Worm (Caenorhabditis elegans): ENCODE data around the gene W01B6.3.

DNA sequence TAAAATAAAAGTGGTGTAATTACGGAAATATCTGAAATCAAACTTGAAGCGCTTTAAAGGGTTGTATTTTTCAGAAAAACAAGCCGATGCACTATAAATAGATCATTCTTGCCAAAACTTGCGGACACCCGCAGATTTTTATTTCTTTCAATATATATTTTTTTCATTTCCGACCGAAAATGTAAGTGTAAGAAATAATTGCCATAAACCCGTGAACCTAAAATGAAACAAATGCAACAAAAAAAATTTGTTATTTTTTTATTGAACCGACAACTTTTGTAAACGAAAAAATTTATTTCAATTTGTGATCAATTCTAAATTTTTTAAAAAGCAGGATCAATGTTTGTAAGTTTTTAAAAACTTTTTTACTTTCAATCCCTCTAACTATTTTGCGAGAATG lies 8.4 kb upstream of the W01B6.3 start, which contains the start of gene W01B6.6:
- TF ChIP-seq nhr-12 (tag; optimal IDR thresholded peaks at IDR 0.05), result no peak
- TF ChIP-seq unc-62 (GFP tag; optimal IDR thresholded peaks at IDR 0.05), result no peak

All from whole organism, L3 larva.